Worm (Caenorhabditis elegans): ENCODE measurements around the gene F22F4.5.

- TF ChIP-seq klf-2 (GFP tag; conservative IDR thresholded peaks at IDR 0.05) (no peak), ztf-23 (GFP tag; IDR thresholded peaks at IDR 0.05) (no peak)
Observed at ce11 chrX:5985720-5986119, 7.0 kb downstream of the F22F4.5 start.
